Fruit fly (Drosophila melanogaster): Measurements from ENCODE around the gene Cph.

Cph gene

dm6 chrX:7222115-7222891, 84.8 kb downstream of the Cph start (continued):
- TF ChIP-seq CG4424 (GFP tag; optimal IDR thresholded peaks at IDR 0.05), result peak; percentile 29
- TF ChIP-seq CG12219 (GFP tag; optimal IDR thresholded peaks at IDR 0.05), result no peak
- TF ChIP-seq Mrtf (GFP tag; IDR thresholded peaks at IDR 0.05), result no peak
- no peak for TF ChIP-seq CG3995 (GFP tag; optimal IDR thresholded peaks at IDR 0.05)
- TF ChIP-seq dysf (GFP tag; IDR thresholded peaks at IDR 0.05), result no peak
- no peak for TF ChIP-seq nerfin-1 (tag; optimal IDR thresholded peaks at IDR 0.05)
- TF ChIP-seq Fer1 (GFP tag; optimal IDR thresholded peaks at IDR 0.05), result no peak
- peak; percentile 36; the same call in 1 of the 3 replicates for TF ChIP-seq CG17361 (GFP tag; IDR thresholded peaks at IDR 0.05)
- no peak for TF ChIP-seq maf-S (GFP tag; optimal IDR thresholded peaks at IDR 0.05)
- no peak for TF ChIP-seq aop (GFP tag; IDR thresholded peaks at IDR 0.05)
- TF ChIP-seq shn (GFP tag; optimal IDR thresholded peaks at IDR 0.05), result no peak
- TF ChIP-seq CG18262 (tag; optimal IDR thresholded peaks at IDR 0.05), result peak; percentile 33
- TF ChIP-seq otp (GFP tag; IDR thresholded peaks at IDR 0.05), result no peak
- TF ChIP-seq NC2β (GFP tag; optimal IDR thresholded peaks at IDR 0.05), result no peak
- TF ChIP-seq bigmax (GFP tag; optimal IDR thresholded peaks at IDR 0.05), result no peak
- TF ChIP-seq croc (GFP tag; conservative IDR thresholded peaks at IDR 0.05), result no peak
- no peak for TF ChIP-seq unc-4 (GFP tag; IDR thresholded peaks at IDR 0.05; ENCODE audit: partially characterized antibody)
- no peak for TF ChIP-seq hkb (optimal IDR thresholded peaks at IDR 0.05)
- TF ChIP-seq hkb (GFP tag; IDR thresholded peaks at IDR 0.05), result no peak
- TF ChIP-seq cg (GFP tag; optimal IDR thresholded peaks at IDR 0.05), result peak; percentile 52
- no peak for TF ChIP-seq Kr (GFP tag; optimal IDR thresholded peaks at IDR 0.05)
- TF ChIP-seq oc (tag; optimal IDR thresholded peaks at IDR 0.05), result no peak
- TF ChIP-seq ttk (GFP tag; IDR thresholded peaks at IDR 0.05), result no peak
- no peak for TF ChIP-seq jigr1 (GFP tag; IDR thresholded peaks at IDR 0.05)
- no peak for TF ChIP-seq z (GFP tag; IDR thresholded peaks at IDR 0.05)
- no peak for TF ChIP-seq luna (GFP tag; optimal IDR thresholded peaks at IDR 0.05)
- TF ChIP-seq CG34224 (GFP tag; IDR thresholded peaks at IDR 0.05; ENCODE audit: partially characterized antibody), result no peak
- TF ChIP-seq CG14667 (GFP tag; IDR thresholded peaks at IDR 0.05), result no peak
- no peak for TF ChIP-seq slou (GFP tag; optimal IDR thresholded peaks at IDR 0.05)
- TF ChIP-seq CG6689 (GFP tag; IDR thresholded peaks at IDR 0.05), result no peak
- TF ChIP-seq CG7556 (GFP tag; optimal IDR thresholded peaks at IDR 0.05), result no peak
- no peak for TF ChIP-seq CG7839 (tag; optimal IDR thresholded peaks at IDR 0.05)
- no peak for TF ChIP-seq zf30C (GFP tag; optimal IDR thresholded peaks at IDR 0.05)
- no peak for TF ChIP-seq nerfin-2 (GFP tag; IDR thresholded peaks at IDR 0.05; ENCODE audit: partially characterized antibody)
- TF ChIP-seq CG8765 (GFP tag; IDR thresholded peaks at IDR 0.05), result no peak
- TF ChIP-seq HLH4C (GFP tag; IDR thresholded peaks at IDR 0.05; ENCODE audit: partially characterized antibody), result no peak
- no peak for TF ChIP-seq fd102C (GFP tag; optimal IDR thresholded peaks at IDR 0.05)
- TF ChIP-seq Hmr (GFP tag; optimal IDR thresholded peaks at IDR 0.05), result no peak
- TF ChIP-seq insv (GFP tag; optimal IDR thresholded peaks at IDR 0.05), result no peak
- TF ChIP-seq sens-2 (GFP tag; IDR thresholded peaks at IDR 0.05), result no peak
- no peak for TF ChIP-seq slbo (GFP tag; IDR thresholded peaks at IDR 0.05)
- no peak for TF ChIP-seq sr (GFP tag; IDR thresholded peaks at IDR 0.05)
- no peak for TF ChIP-seq CG11085 (GFP tag; IDR thresholded peaks at IDR 0.05)
- no peak for TF ChIP-seq tx (GFP tag; optimal IDR thresholded peaks at IDR 0.05)
- TF ChIP-seq CG9727 (GFP tag; optimal IDR thresholded peaks at IDR 0.05), result peak; percentile 50
- TF ChIP-seq vvl (GFP tag; IDR thresholded peaks at IDR 0.05), result peak; percentile 50; the same call in 1 of the 2 replicates
- no peak for TF ChIP-seq Dek (tag; optimal IDR thresholded peaks at IDR 0.05)
- no peak for TF ChIP-seq CrebB (tag; optimal IDR thresholded peaks at IDR 0.05)
- no peak for TF ChIP-seq eve (GFP tag; optimal IDR thresholded peaks at IDR 0.05)
- no peak for TF ChIP-seq TFAM (GFP tag; optimal IDR thresholded peaks at IDR 0.05)
- TF ChIP-seq CG10147 (GFP tag; optimal IDR thresholded peaks at IDR 0.05), result no peak
